Fruit fly (Drosophila melanogaster): ENCODE measurements around the gene Rb97D.

dm6 chr3R:26853699-26854098 lies 21.8 kb downstream of the Rb97D start:
- TF ChIP-seq rn (GFP tag; IDR thresholded peaks at IDR 0.05): no peak
- TF ChIP-seq Snoo (tag; optimal IDR thresholded peaks at IDR 0.05): no peak
- no peak for TF ChIP-seq CG10348 (GFP tag; IDR thresholded peaks at IDR 0.05)
- TF ChIP-seq CG9948 (tag; optimal IDR thresholded peaks at IDR 0.05): no peak
- no peak for TF ChIP-seq Pif1B (GFP tag; optimal IDR thresholded peaks at IDR 0.05)
- peak; percentile 28 for TF ChIP-seq CG15710 (tag; optimal IDR thresholded peaks at IDR 0.05)
- TF ChIP-seq CG14655 (GFP tag; optimal IDR thresholded peaks at IDR 0.05): peak; percentile 30
- no peak for TF ChIP-seq CG13204 (GFP tag; optimal IDR thresholded peaks at IDR 0.05)
- peak; percentile 7 for TF ChIP-seq CG17806 (tag; optimal IDR thresholded peaks at IDR 0.05)
- peak; percentile 61; the same call in 2 of the 3 replicates for TF ChIP-seq fd96Ca (GFP tag; IDR thresholded peaks at IDR 0.05)
- peak; percentile 32 for TF ChIP-seq Pif1A (GFP tag; optimal IDR thresholded peaks at IDR 0.05)
- no peak; the same call in 1 of the 2 replicates for TF ChIP-seq CG12605 (GFP tag; IDR thresholded peaks at IDR 0.05)

Data from whole organism, pupa.